Worm (Caenorhabditis elegans): ENCODE results near the gene C02F5.5.
A peak's percentile ranks its signal among the peaks of the same experiment; 100 is the strongest.

C02F5.5 gene

DNA sequence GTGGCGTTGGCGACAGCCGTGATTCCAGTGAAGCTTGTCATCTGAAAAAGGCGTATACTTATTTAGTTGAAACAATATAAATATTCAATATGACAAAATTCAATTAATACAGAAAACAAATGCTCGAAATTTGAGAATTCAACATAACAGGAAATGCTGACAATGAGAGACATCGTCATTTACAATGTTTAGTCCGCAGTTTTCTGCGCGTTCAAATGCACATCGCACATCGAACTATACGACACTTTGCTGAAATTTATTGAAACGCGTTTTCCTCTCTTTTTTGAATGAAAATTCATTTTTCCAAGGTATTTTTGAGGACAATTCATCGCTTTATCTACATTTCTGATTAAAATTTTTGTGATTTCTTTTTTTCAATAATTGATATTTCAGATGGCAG, 8.1 kb downstream of the C02F5.5 start, which contains the start of the genes pbs-6 and cids-1 (continued):
- TF ChIP-seq Y116A8C.19 (tag; optimal IDR thresholded peaks at IDR 0.05; ENCODE audit: borderline replicate concordance) (no peak), ceh-63 (GFP tag; optimal IDR thresholded peaks at IDR 0.05) (no peak), skn-1 (tag; optimal IDR thresholded peaks at IDR 0.05) (peak; percentile 59), unc-86 (tag; optimal IDR thresholded peaks at IDR 0.05) (no peak), unc-62 (GFP tag; optimal IDR thresholded peaks at IDR 0.05) (no peak), nhr-77 (tag; optimal IDR thresholded peaks at IDR 0.05) (no peak), jun-1 (tag; optimal IDR thresholded peaks at IDR 0.05) (no peak), swsn-7 (tag; optimal IDR thresholded peaks at IDR 0.05) (no peak)

DNA sequence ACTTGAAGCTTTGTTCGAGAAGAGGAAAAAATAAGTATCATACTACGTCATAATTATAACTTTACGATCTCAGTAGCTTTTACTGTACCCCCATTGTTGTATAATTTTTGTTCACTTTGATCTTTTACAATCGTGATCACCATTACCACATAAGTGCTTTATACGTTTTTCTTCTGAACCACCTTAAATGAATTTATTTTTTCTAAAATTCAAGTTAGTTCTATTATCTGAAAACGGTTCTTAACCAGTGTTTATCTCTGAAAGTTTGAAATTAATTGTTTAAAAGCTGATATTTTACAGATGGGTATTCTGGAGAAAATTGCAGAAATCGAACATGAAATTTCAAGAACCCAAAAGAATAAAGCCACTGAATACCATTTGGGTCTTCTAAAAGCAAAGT, 9.6 kb downstream of the C02F5.5 start, which contains the start of gene C02F5.3:
Gene C02F5.3, plus strand, starts transcription at position 301 of the 400 bp plus-strand sequence.
- TF ChIP-seq lin-13 (GFP tag; optimal IDR thresholded peaks at IDR 0.05) (no peak), fkh-10 (GFP tag; optimal IDR thresholded peaks at IDR 0.05) (no peak), hpl-2 (GFP tag; optimal IDR thresholded peaks at IDR 0.05) (no peak), Y116A8C.19 (tag; optimal IDR thresholded peaks at IDR 0.05; ENCODE audit: borderline replicate concordance) (no peak), ceh-90 (tag; optimal IDR thresholded peaks at IDR 0.05) (no peak)

DNA sequence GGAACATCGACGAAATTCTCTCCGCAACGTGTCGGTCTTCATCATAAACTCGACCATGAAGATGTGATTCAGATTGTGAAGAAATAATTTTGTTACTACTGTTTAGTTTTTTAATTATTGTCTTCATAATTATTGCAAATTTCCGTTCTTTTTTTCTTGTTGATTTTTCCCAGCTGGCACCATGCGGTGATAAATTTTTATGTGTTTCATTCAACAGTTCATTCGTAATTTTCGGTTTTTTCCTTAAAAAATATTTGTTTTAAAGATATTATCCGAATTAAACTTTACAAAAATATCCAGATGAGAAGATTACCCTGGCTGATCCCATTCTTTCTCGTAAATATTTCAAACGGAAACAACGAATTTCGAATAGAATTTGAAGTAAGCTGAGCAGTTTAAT, 11.1 kb downstream of the C02F5.5 start, which contains the start of gene C02F5.13:
Gene C02F5.13, plus strand, starts transcription at position 301 of the 400 bp plus-strand sequence.
- TF ChIP-seq sup-37 (GFP tag; optimal IDR thresholded peaks at IDR 0.05) = no peak
- TF ChIP-seq unc-62 (GFP tag; optimal IDR thresholded peaks at IDR 0.05) = no peak
- no peak for TF ChIP-seq lin-35 (GFP tag; optimal IDR thresholded peaks at IDR 0.05)
- no peak for TF ChIP-seq nhr-11 (tag; optimal IDR thresholded peaks at IDR 0.05)
- no peak for TF ChIP-seq ztf-4 (tag; optimal IDR thresholded peaks at IDR 0.05)
- no peak for TF ChIP-seq nhr-76 (tag; optimal IDR thresholded peaks at IDR 0.05)
- TF ChIP-seq sptf-1 (tag; optimal IDR thresholded peaks at IDR 0.05) = no peak
- no peak for TF ChIP-seq F16B12.6 (tag; optimal IDR thresholded peaks at IDR 0.05)
- no peak for TF ChIP-seq nhr-28 (tag; optimal IDR thresholded peaks at IDR 0.05)
- TF ChIP-seq mep-1 (tag; optimal IDR thresholded peaks at IDR 0.05) = no peak
- TF ChIP-seq nhr-47 (tag; optimal IDR thresholded peaks at IDR 0.05) = no peak
- TF ChIP-seq mab-9 (GFP tag; IDR thresholded peaks at IDR 0.05) = no peak
- TF ChIP-seq sox-4 (tag; optimal IDR thresholded peaks at IDR 0.05) = no peak
- no peak for TF ChIP-seq fkh-4 (tag; optimal IDR thresholded peaks at IDR 0.05; ENCODE audit: borderline replicate concordance)
- TF ChIP-seq lin-15B (tag; optimal IDR thresholded peaks at IDR 0.05) = no peak

DNA sequence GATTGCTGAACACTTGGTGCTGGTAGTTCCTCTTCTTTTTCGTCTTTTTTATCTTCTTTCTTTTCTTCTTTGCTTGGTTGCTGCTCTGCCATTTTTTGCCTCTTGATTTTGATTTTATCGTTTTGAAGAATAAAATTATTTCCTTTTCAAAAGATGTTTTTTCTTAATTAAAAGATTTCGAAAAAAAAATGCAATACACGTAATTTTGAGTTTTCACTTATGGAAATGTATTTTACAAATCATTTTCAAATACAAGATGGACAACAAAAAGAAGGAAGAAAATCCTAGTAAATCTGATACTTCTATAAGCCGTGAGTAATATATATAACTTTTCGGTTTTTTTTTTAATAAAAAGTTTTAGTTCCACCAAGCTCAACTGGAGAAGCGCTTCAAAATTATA, 13.4 kb downstream of the C02F5.5 start, which contains the start of the genes C02F5.10 and C02F5.2:
Gene C02F5.10, minus strand, starts transcription at position 101 of the 400 bp plus-strand sequence.
Gene C02F5.2, plus strand, starts transcription at position 239 of the 400 bp plus-strand sequence.
- no peak for TF ChIP-seq egl-27 (tag; optimal IDR thresholded peaks at IDR 0.05)
- no peak for TF ChIP-seq aly-2 (tag; optimal IDR thresholded peaks at IDR 0.05)
- no peak for TF ChIP-seq xbp-1 (tag; optimal IDR thresholded peaks at IDR 0.05)
- TF ChIP-seq skn-1 (tag; optimal IDR thresholded peaks at IDR 0.05) = no peak
- no peak for TF ChIP-seq swsn-7 (tag; optimal IDR thresholded peaks at IDR 0.05)
- no peak for TF ChIP-seq lsy-2 (tag; optimal IDR thresholded peaks at IDR 0.05)
- no peak for TF ChIP-seq efl-1 (optimal IDR thresholded peaks at IDR 0.05)
- TF ChIP-seq efl-1 (GFP tag; optimal IDR thresholded peaks at IDR 0.05 in 1 of 2) = no peak
- no peak for TF ChIP-seq ets-5 (GFP tag; IDR thresholded peaks at IDR 0.05)
- TF ChIP-seq elt-2 (tag; optimal IDR thresholded peaks at IDR 0.05) = no peak
- TF ChIP-seq fkh-8 (tag; optimal IDR thresholded peaks at IDR 0.05) = no peak
- no peak for TF ChIP-seq pag-3 (tag; optimal IDR thresholded peaks at IDR 0.05; ENCODE audit: borderline replicate concordance, insufficient read depth)

Data from whole organism, L1 larva.